Fruit fly (Drosophila melanogaster) whole organism, prepupa: Measurements from ENCODE around the gene Tmem43.

Experiments used
- CG10631 ChIP-seq: fragments of 200-800 bp; sonication (Bioruptor generic); optimal IDR thresholded peaks from 2 replicates; lab custom pipeline; 2016; ENCODE audit warnings: missing biosample characterization, missing genetic modification characterization
- CG8319 ChIP-seq: fragments of 200-800 bp; sonication (Bioruptor generic); optimal IDR thresholded peaks from 3 replicates; lab custom pipeline; 2016; ENCODE audit warnings: missing biosample characterization, missing genetic modification characterization
- Eip75B ChIP-seq: fragments of 200-800 bp; sonication (Bioruptor generic); optimal IDR thresholded peaks from 3 replicates; lab custom pipeline; 2016; ENCODE audit warnings: missing biosample characterization, missing genetic modification characterization
- Hr38 ChIP-seq: sonication (Bioruptor generic); optimal IDR thresholded peaks from 2 replicates; lab custom pipeline; 2016; ENCODE audit warnings: missing biosample characterization, missing genetic modification characterization
- Sox102F ChIP-seq: fragments of 200-800 bp; sonication (Bioruptor generic); optimal IDR thresholded peaks from 2 replicates; lab custom pipeline; 2016; ENCODE audit warnings: missing biosample characterization, mild to moderate bottlenecking, missing genetic modification characterization
- cyc ChIP-seq: fragments of 200-800 bp; sonication (Bioruptor generic); optimal IDR thresholded peaks from 3 replicates; lab custom pipeline; 2016; ENCODE audit warnings: missing biosample characterization, missing genetic modification characterization

- no peak for TF ChIP-seq Hr38
- TF ChIP-seq CG10631 = no peak
- no peak for TF ChIP-seq CG8319 (GFP tag; lab: Kevin White, UChicago)
- no peak for TF ChIP-seq Sox102F (GFP tag; lab: Kevin White, UChicago)
- TF ChIP-seq Eip75B (GFP tag; lab: Kevin White, UChicago) = no peak
- no peak for TF ChIP-seq cyc (GFP tag; lab: Kevin White, UChicago)
These were observed 38.1 kb upstream of the Tmem43 start for dm6 chr3L:7952978-7953377.
